Fruit fly (Drosophila melanogaster): Measurements from ENCODE around the gene CG14855.

The CG14855 gene

dm6 chr3R:14749077-14749798 lies 46.9 kb upstream of the CG14855 start (continued):
- TF ChIP-seq CG12219 (GFP tag; optimal IDR thresholded peaks at IDR 0.05) (peak; percentile 78), CG31365 (tag; optimal IDR thresholded peaks at IDR 0.05) (peak; percentile 74), bowl (GFP tag; IDR thresholded peaks at IDR 0.05) (peak; percentile 33; the same call in 1 of the 2 replicates), hb (GFP tag; IDR thresholded peaks at IDR 0.05; ENCODE audit: partially characterized antibody) (no peak), mirr (GFP tag; optimal IDR thresholded peaks at IDR 0.05) (peak; percentile 93), CG1832 (GFP tag; optimal IDR thresholded peaks at IDR 0.05) (no peak), CG9215 (GFP tag; IDR thresholded peaks at IDR 0.05) (no peak), CG11398 (GFP tag; optimal IDR thresholded peaks at IDR 0.05) (peak; percentile 71), bigmax (GFP tag; optimal IDR thresholded peaks at IDR 0.05) (peak; percentile 68), ci (GFP tag; IDR thresholded peaks at IDR 0.05) (peak; percentile 90), HLH54F (GFP tag; optimal IDR thresholded peaks at IDR 0.05) (peak; percentile 14), sisA (GFP tag; IDR thresholded peaks at IDR 0.05) (no peak), lilli (GFP tag; optimal IDR thresholded peaks at IDR 0.05) (peak; percentile 46), tna (GFP tag; IDR thresholded peaks at IDR 0.05; ENCODE audit: partially characterized antibody) (peak; percentile 42; the same call in 1 of the 2 replicates), HmgZ (tag; optimal IDR thresholded peaks at IDR 0.05) (peak; percentile 87), Max (GFP tag; optimal IDR thresholded peaks at IDR 0.05) (peak; percentile 71), cwo (GFP tag; optimal IDR thresholded peaks at IDR 0.05) (peak; percentile 91), slp2 (GFP tag; optimal IDR thresholded peaks at IDR 0.05) (peak; percentile 11), CG6683 (GFP tag; optimal IDR thresholded peaks at IDR 0.05) (peak; percentile 68), CG7556 (GFP tag; optimal IDR thresholded peaks at IDR 0.05) (peak; percentile 75), chn (GFP tag; optimal IDR thresholded peaks at IDR 0.05) (no peak), CG10147 (GFP tag; optimal IDR thresholded peaks at IDR 0.05) (peak; percentile 70), CG11504 (tag; optimal IDR thresholded peaks at IDR 0.05) (peak; percentile 69), Poxn (GFP tag; IDR thresholded peaks at IDR 0.05) (no peak), CG8290 (GFP tag; optimal IDR thresholded peaks at IDR 0.05) (no peak), CG8290 (tag; optimal IDR thresholded peaks at IDR 0.05) (peak; percentile 58 to 91), sqz (GFP tag; optimal IDR thresholded peaks at IDR 0.05) (peak; percentile 82), luna (GFP tag; optimal IDR thresholded peaks at IDR 0.05) (no peak), sens (GFP tag) (peak; percentile 96), kah (GFP tag; optimal IDR thresholded peaks at IDR 0.05) (peak; percentile 48), CG1233 (GFP tag; optimal IDR thresholded peaks at IDR 0.05) (peak; percentile 86), z (GFP tag; IDR thresholded peaks at IDR 0.05) (peak; percentile 98), CG3838 (GFP tag; optimal IDR thresholded peaks at IDR 0.05) (no peak), CG3163 (GFP tag; optimal IDR thresholded peaks at IDR 0.05) (peak; percentile 71), cato (GFP tag; optimal IDR thresholded peaks at IDR 0.05; ENCODE audit: borderline replicate concordance) (peak; percentile 3), cg (GFP tag; optimal IDR thresholded peaks at IDR 0.05) (peak; percentile 48), nmo (GFP tag; optimal IDR thresholded peaks at IDR 0.05) (peak; percentile 36), da (GFP tag; optimal IDR thresholded peaks at IDR 0.05) (peak; percentile 74), CG4730 (GFP tag; IDR thresholded peaks at IDR 0.05) (no peak), pan (optimal IDR thresholded peaks at IDR 0.05) (no peak), pan (GFP tag; optimal IDR thresholded peaks at IDR 0.05 in 1 of 2, IDR thresholded peaks at IDR 0.05 in 1 of 2) (peak in 1 of 2 experiments; percentile 46), CoRest (tag; optimal IDR thresholded peaks at IDR 0.05) (peak; percentile 49), ranshi (GFP tag; IDR thresholded peaks at IDR 0.05) (peak; percentile 33; the same call in 1 of the 2 replicates), onecut (GFP tag; IDR thresholded peaks at IDR 0.05) (peak; percentile 58), CG10431 (GFP tag; optimal IDR thresholded peaks at IDR 0.05) (peak; percentile 37), chinmo (GFP tag; IDR thresholded peaks at IDR 0.05; ENCODE audit: partially characterized antibody) (peak; percentile 92; the same call in 3 of the 4 replicates), pho (GFP tag; optimal IDR thresholded peaks at IDR 0.05) (peak; percentile 75), croc (GFP tag; conservative IDR thresholded peaks at IDR 0.05) (no peak), zen2 (GFP tag; IDR thresholded peaks at IDR 0.05; ENCODE audit: partially characterized antibody) (peak; percentile 17; the same call in 2 of the 3 replicates)
